Fruit fly (Drosophila melanogaster) S2 (cell line): ENCODE data around the gene Tim17a1.

Experiments used
- CG8478 ChIP-seq: fragments of >200 bp; optimal IDR thresholded peaks from 2 replicates; lab custom pipeline; 2018
- CTCF ChIP-seq, 2 experiments: fragments of >200 bp; optimal IDR thresholded peaks; 2 replicates each; lab custom pipeline; 2018

DNA sequence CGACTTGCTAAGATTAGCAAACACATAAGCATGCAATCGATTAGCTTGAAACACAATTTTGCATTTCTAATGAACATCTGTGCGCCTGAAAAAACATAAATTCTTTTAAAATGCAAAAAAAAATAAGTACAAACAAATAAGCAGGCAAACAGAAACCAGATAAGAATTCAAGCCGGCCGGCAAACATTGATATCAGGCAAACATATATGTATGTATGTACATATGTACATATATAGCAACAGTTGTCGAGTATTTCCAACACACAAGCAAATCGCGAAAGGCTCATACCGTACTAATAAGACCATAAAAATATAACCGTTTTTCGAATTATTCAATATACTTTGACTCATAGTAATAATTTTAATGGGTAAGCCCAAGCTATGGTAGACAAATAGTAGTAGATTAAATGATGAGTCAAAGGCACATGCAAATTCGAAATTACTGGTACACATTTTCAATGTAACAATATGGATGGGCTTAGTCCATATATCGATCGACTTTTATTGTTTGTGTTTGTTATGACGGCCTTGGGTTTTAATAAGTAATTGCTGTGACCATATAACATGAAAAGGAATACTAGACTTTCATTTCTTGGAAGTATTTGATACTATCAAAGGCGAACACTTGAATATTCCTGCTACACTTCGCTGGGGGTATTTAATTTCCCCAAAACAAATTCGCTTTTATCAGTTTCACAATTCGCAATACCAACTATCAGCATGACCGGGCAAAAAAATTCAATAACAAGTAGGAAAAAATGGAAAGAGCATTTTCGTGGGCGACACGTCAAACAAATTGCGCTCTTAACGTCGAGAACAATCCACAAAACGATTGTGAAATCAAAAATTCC, 5.5 kb upstream of the Tim17a1 start:
- TF ChIP-seq CTCF (optimal IDR thresholded peaks at IDR 0.05; lab: Kevin White, UChicago) (no peak), CG8478 (no peak)
